Worm (Caenorhabditis elegans): ENCODE data around the gene icl-1.

icl-1 gene

DNA sequence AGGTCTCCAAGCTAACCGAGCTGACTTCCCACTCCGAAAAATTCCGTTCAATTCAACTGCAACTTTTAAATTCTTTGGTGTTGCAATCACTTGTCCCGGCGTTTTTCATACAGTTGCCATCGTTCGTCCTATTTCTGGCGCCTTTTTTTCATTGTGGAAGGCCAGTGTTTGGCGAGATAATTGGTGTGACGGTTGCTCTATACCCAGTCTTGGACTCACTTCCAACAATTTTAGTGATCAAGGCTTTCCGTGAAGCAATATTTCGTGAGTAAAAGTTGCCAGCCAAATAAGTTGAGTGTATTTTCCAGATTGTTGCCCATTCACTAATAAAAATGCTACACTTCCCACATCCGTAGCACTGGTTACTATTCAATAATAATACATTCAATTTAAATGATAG, 44.4 kb upstream of the icl-1 start:
- no peak for TF ChIP-seq alr-1 (tag; optimal IDR thresholded peaks at IDR 0.05)
- no peak for TF ChIP-seq lsy-2 (tag; optimal IDR thresholded peaks at IDR 0.05)
- no peak for TF ChIP-seq egl-27 (tag; optimal IDR thresholded peaks at IDR 0.05)
- TF ChIP-seq mdl-1 (tag; optimal IDR thresholded peaks at IDR 0.05), result no peak
- no peak for TF ChIP-seq F13H6.1 (tag; optimal IDR thresholded peaks at IDR 0.05)

DNA sequence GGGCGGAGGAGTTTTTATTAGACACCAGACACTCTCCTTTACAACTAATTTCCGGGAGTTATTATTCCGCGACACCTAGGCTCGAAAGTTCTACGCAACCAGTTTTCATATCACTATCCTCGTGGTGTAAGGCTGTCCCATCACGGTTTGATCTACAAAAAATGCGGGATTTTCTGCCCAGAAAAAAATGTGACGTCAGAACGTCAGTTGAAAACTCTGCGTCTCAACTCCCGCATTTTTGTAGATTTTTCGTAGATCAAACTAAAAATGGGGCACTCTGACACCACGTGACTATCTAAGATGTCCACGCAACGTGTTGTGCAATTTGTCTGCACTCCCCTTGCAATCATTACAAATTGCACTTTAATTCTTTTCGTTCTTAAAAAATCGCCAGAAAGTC, 36.9 kb upstream of the icl-1 start, which contains the start of gene str-238:
Gene str-238, plus strand, starts transcription at position 301 of the 400 bp plus-strand sequence.
- TF ChIP-seq nhr-21 (tag; optimal IDR thresholded peaks at IDR 0.05) (no peak), nhr-237 (tag; optimal IDR thresholded peaks at IDR 0.05) (no peak), nhr-129 (tag; optimal IDR thresholded peaks at IDR 0.05) (no peak), lin-39 (tag; optimal IDR thresholded peaks at IDR 0.05) (no peak), mab-5 (tag; optimal IDR thresholded peaks at IDR 0.05) (no peak), snpc-4 (tag; optimal IDR thresholded peaks at IDR 0.05) (no peak), peb-1 (tag; optimal IDR thresholded peaks at IDR 0.05) (no peak), ztf-4 (tag; optimal IDR thresholded peaks at IDR 0.05) (no peak), nhr-23 (tag; optimal IDR thresholded peaks at IDR 0.05) (no peak), fos-1 (tag; optimal IDR thresholded peaks at IDR 0.05) (no peak), nhr-11 (tag; optimal IDR thresholded peaks at IDR 0.05) (no peak), ztf-11 (tag; optimal IDR thresholded peaks at IDR 0.05) (no peak), nhr-12 (tag; optimal IDR thresholded peaks at IDR 0.05) (no peak), nhr-77 (tag; optimal IDR thresholded peaks at IDR 0.05) (no peak)

DNA sequence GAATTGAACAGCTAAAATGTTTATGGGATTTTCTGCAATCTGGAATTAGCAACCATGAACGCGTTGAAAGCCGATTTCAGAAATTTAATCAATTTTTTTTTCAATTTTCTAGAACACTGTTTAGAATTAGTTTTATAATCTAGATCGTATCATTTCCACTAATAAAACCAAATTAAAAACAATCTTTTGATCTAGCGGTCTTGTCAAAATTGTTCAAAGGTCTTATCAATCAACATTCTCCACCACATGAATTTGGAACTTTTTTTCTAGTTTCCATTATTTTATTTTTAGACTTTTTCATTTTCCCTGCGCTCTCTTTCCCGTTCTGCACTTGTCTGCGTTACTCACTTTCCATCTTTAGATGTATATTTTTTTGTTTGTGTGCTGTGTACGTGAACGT, 34.5 kb upstream of the icl-1 start, which contains the start of gene srp-2:
Gene srp-2, plus strand, starts transcription at position 301 of the 400 bp plus-strand sequence.
- TF ChIP-seq aly-2 (tag; optimal IDR thresholded peaks at IDR 0.05) (no peak), unc-55 (GFP tag; optimal IDR thresholded peaks at IDR 0.05) (no peak), sem-4 (tag; optimal IDR thresholded peaks at IDR 0.05) (no peak)

DNA sequence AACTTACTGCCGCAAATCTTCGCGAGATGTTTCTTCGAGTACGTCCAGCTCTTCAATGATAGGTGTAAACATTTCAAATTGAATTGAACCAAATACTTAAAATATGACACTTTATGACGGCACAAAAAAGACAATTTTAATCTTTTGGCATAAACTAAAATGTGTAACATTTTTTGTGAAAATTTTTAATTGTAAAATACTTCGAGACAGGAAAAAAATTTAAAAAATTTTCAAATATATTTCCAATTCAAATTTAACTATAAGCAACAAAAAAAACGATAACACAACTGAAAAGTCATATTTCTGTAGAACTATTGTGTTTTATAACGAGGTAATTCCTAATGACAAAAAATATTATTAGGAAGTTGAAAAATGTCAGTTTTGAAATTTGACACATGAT, 34.1 kb upstream of the icl-1 start, which contains the start of gene C05E4.12:
Gene C05E4.12, minus strand, starts transcription at position 101 of the 400 bp plus-strand sequence.
- no peak for TF ChIP-seq mab-5 (tag; optimal IDR thresholded peaks at IDR 0.05)
- no peak for TF ChIP-seq aly-2 (tag; optimal IDR thresholded peaks at IDR 0.05)
- TF ChIP-seq C34F6.9 (tag; optimal IDR thresholded peaks at IDR 0.05), result no peak
- TF ChIP-seq sma-3 (GFP tag; optimal IDR thresholded peaks at IDR 0.05), result no peak
- TF ChIP-seq mdl-1 (tag; optimal IDR thresholded peaks at IDR 0.05), result no peak
- TF ChIP-seq Y55F3AM.14 (GFP tag; optimal IDR thresholded peaks at IDR 0.05), result no peak
- TF ChIP-seq mbf-1 (tag; optimal IDR thresholded peaks at IDR 0.05), result no peak
- TF ChIP-seq alr-1 (tag; optimal IDR thresholded peaks at IDR 0.05), result no peak
- TF ChIP-seq ZK546.5 (tag; optimal IDR thresholded peaks at IDR 0.05), result no peak
- TF ChIP-seq lin-13 (GFP tag; optimal IDR thresholded peaks at IDR 0.05), result no peak
- TF ChIP-seq unc-62 (GFP tag; optimal IDR thresholded peaks at IDR 0.05), result no peak

DNA sequence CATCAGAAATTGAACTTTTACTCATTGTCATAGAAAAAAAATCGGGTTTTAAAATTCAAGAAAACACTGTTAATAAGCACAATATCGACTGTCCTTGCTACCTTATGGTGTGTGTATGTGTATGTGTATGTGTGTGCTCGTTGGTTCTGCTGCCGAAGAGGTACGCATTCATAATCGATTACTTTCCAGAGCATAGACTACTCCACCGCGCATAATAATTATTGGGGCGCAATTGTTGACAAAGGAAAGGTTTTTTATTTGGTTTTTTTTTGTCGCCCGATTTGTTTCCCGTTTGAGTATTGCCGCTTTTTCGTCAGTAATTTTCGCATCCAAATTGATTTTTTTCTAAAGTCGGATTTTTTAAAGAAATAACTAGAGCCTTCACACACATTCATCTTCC, 33.4 kb upstream of the icl-1 start, which contains the start of gene C05E4.15:
Gene C05E4.15, minus strand, starts transcription at position 101 of the 400 bp plus-strand sequence.
- TF ChIP-seq nhr-129 (tag; optimal IDR thresholded peaks at IDR 0.05), result no peak
- TF ChIP-seq F13H6.1 (tag; optimal IDR thresholded peaks at IDR 0.05), result no peak
- TF ChIP-seq dmd-4 (tag; optimal IDR thresholded peaks at IDR 0.05), result no peak
- no peak for TF ChIP-seq blmp-1 (tag; optimal IDR thresholded peaks at IDR 0.05; ENCODE audit: insufficient read depth)
- no peak for TF ChIP-seq fos-1 (tag; optimal IDR thresholded peaks at IDR 0.05)
- no peak for TF ChIP-seq lin-13 (GFP tag; optimal IDR thresholded peaks at IDR 0.05)
- no peak for TF ChIP-seq ztf-1 (GFP tag; conservative IDR thresholded peaks at IDR 0.05)
- no peak for TF ChIP-seq ceh-16 (tag; optimal IDR thresholded peaks at IDR 0.05)
- no peak for TF ChIP-seq C34F6.9 (tag; optimal IDR thresholded peaks at IDR 0.05)
- TF ChIP-seq skn-1 (tag; optimal IDR thresholded peaks at IDR 0.05), result no peak
- TF ChIP-seq sma-9 (GFP tag; optimal IDR thresholded peaks at IDR 0.05), result no peak
- no peak for TF ChIP-seq sma-9 (tag; optimal IDR thresholded peaks at IDR 0.05)
